Worm (Caenorhabditis elegans): ENCODE data around the gene skr-10.

DNA sequence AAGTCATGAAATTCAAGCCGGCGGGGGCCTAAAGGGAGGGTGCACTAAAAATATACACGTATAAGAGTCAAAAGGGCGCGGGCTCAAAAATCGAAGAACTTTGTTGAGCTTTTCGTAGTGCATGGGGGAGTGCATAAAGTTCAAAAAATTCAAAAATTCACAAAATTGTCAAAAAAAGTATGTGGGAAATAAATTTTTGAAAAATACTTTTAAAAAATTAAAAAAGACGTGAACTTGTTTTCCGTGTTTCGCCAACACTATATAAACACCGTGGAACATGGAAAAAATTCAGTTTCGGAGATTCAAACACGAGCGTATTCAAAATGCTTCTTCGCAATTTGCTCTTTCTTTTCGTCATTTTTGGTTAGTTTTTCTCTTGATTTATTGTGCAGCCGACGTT is 16.2 kb downstream of the skr-10 start, which contains the start of gene Y105C5B.17:
- TF ChIP-seq T26A5.8 (tag; optimal IDR thresholded peaks at IDR 0.05) (no peak), hlh-26 (GFP tag; conservative IDR thresholded peaks at IDR 0.05) (no peak), nfya-1 (tag; optimal IDR thresholded peaks at IDR 0.05; ENCODE audit: borderline replicate concordance, insufficient read depth) (no peak), lir-1 (GFP tag; conservative IDR thresholded peaks at IDR 0.05) (no peak), nhr-90 (tag; optimal IDR thresholded peaks at IDR 0.05) (no peak), Y53G8AR.9 (GFP tag; conservative IDR thresholded peaks at IDR 0.05) (no peak)
